Worm (Caenorhabditis elegans) whole organism, late embryonic: ENCODE data around the gene T28D6.6.
A peak's percentile ranks its signal among the peaks of the same experiment; 100 is the strongest.

Source experiments
- C08G9.2 ChIP-seq: sonication (generic microtip); optimal IDR thresholded peaks from 2 replicates; lab custom pipeline; 2016; ENCODE audit warnings: mild to moderate bottlenecking, missing genetic modification characterization, moderate library complexity, missing compliant biosample characterization
- F13H6.1 ChIP-seq: sonication (generic microtip); optimal IDR thresholded peaks from 2 replicates; lab custom pipeline; 2016; ENCODE audit warnings: missing genetic modification characterization, missing compliant biosample characterization
- K02D7.2 ChIP-seq: sonication (generic microtip); optimal IDR thresholded peaks from 2 replicates; lab custom pipeline; 2017; ENCODE audit warnings: mild to moderate bottlenecking, missing genetic modification characterization, missing compliant biosample characterization
- ahr-1 ChIP-seq: sonication (generic microtip); optimal IDR thresholded peaks from 2 replicates; lab custom pipeline; 2016; ENCODE audit warnings: missing genetic modification characterization, missing compliant biosample characterization
- ama-1 ChIP-seq: fragments of 150-350 bp; optimal IDR thresholded peaks from 2 replicates; lab custom pipeline; 2014
- ceh-14 ChIP-seq: sonication (generic microtip); optimal IDR thresholded peaks from 2 replicates; lab custom pipeline; 2016; ENCODE audit warnings: missing genotype, missing genetic modification characterization, missing compliant biosample characterization
- ceh-18 ChIP-seq: sonication (generic microtip); optimal IDR thresholded peaks from 2 replicates; lab custom pipeline; 2016; ENCODE audit warnings: missing genetic modification characterization, missing compliant biosample characterization
- ceh-19 ChIP-seq: fragments of 200-800 bp; sonication (Bioruptor generic); optimal IDR thresholded peaks from 2 replicates; lab custom pipeline; 2018; ENCODE audit warnings: mild to moderate bottlenecking, missing genetic modification characterization, missing compliant biosample characterization
- ceh-2 ChIP-seq: sonication (generic microtip); optimal IDR thresholded peaks from 2 replicates; lab custom pipeline; 2016; ENCODE audit warnings: missing genotype, missing genetic modification characterization, missing compliant biosample characterization
- ceh-24 ChIP-seq: sonication (generic microtip); optimal IDR thresholded peaks from 2 replicates; lab custom pipeline; 2016; ENCODE audit warnings: mild to moderate bottlenecking, missing genetic modification characterization, missing compliant biosample characterization
- ceh-31 ChIP-seq: sonication (generic microtip); optimal IDR thresholded peaks from 2 replicates; lab custom pipeline; 2016; ENCODE audit warnings: missing genetic modification characterization, missing compliant biosample characterization
- ceh-34 ChIP-seq: sonication (generic microtip); optimal IDR thresholded peaks from 2 replicates; lab custom pipeline; 2016; ENCODE audit warnings: mild to moderate bottlenecking, missing genetic modification characterization, missing compliant biosample characterization
- ceh-45 ChIP-seq: fragments of 200-800 bp; sonication (Bioruptor generic); IDR thresholded peaks from 2 replicates; pipeline ENCODE4 v1.3.6; 2022; ENCODE audit warnings: missing genetic modification reagents, missing genetic modification characterization, missing compliant biosample characterization
- ceh-48 ChIP-seq: sonication (generic microtip); optimal IDR thresholded peaks from 2 replicates; lab custom pipeline; 2016; ENCODE audit warnings: missing genetic modification characterization, inconsistent platforms, missing compliant biosample characterization
- ceh-6 ChIP-seq: fragments of 200-800 bp; sonication (Bioruptor generic); optimal IDR thresholded peaks from 2 replicates; lab custom pipeline; 2018; ENCODE audit warnings: mild to moderate bottlenecking, missing genetic modification characterization, missing compliant biosample characterization
- dmd-4 ChIP-seq: sonication (generic microtip); optimal IDR thresholded peaks from 2 replicates; lab custom pipeline; 2016; ENCODE audit warnings: borderline replicate concordance, missing genetic modification characterization, missing compliant biosample characterization
- dve-1 ChIP-seq: sonication (generic microtip); optimal IDR thresholded peaks from 2 replicates; lab custom pipeline; 2017; ENCODE audit warnings: antibody characterized with exemption, mild to moderate bottlenecking, missing genetic modification characterization, missing compliant biosample characterization
- elt-2 ChIP-seq: sonication (generic microtip); optimal IDR thresholded peaks from 2 replicates; lab custom pipeline; 2016; ENCODE audit warnings: missing genetic modification reagents, missing genetic modification characterization, missing compliant biosample characterization
- elt-4 ChIP-seq: sonication (generic microtip); optimal IDR thresholded peaks from 2 replicates; lab custom pipeline; 2016; ENCODE audit warnings: missing genetic modification characterization, missing compliant biosample characterization
- ets-4 ChIP-seq: sonication (generic microtip); optimal IDR thresholded peaks from 2 replicates; lab custom pipeline; 2016; ENCODE audit warnings: missing genetic modification characterization, missing compliant biosample characterization
- fax-1 ChIP-seq: sonication (generic microtip); optimal IDR thresholded peaks from 2 replicates; lab custom pipeline; 2016; ENCODE audit warnings: missing genotype, missing genetic modification characterization, missing compliant biosample characterization
- fkh-10 ChIP-seq: fragments of 150-350 bp; optimal IDR thresholded peaks from 2 replicates; lab custom pipeline; 2014; ENCODE audit warnings: missing biosample characterization, missing genetic modification reagents, missing genetic modification characterization
- fkh-6 ChIP-seq: sonication (generic microtip); optimal IDR thresholded peaks from 2 replicates; lab custom pipeline; 2016; ENCODE audit warnings: missing genetic modification characterization, missing compliant biosample characterization
- gmeb-2 ChIP-seq: sonication (generic microtip); optimal IDR thresholded peaks from 2 replicates; lab custom pipeline; 2016; ENCODE audit warnings: missing genetic modification characterization, inconsistent platforms, missing compliant biosample characterization
- hlh-30 ChIP-seq: sonication (generic microtip); optimal IDR thresholded peaks from 2 replicates; lab custom pipeline; 2017; ENCODE audit warnings: antibody characterized with exemption, missing genetic modification characterization, missing compliant biosample characterization; ENCODE audit not compliant: insufficient read depth
- hlh-6 ChIP-seq: sonication (generic microtip); optimal IDR thresholded peaks from 2 replicates; lab custom pipeline; 2016; ENCODE audit warnings: missing genotype, missing genetic modification characterization, missing compliant biosample characterization
- hlh-8 ChIP-seq: sonication (generic microtip); optimal IDR thresholded peaks from 2 replicates; lab custom pipeline; 2016; ENCODE audit warnings: missing genotype, missing genetic modification characterization, missing compliant biosample characterization
- lim-6 ChIP-seq: sonication (generic microtip); optimal IDR thresholded peaks from 2 replicates; lab custom pipeline; 2016; ENCODE audit warnings: missing genetic modification characterization, missing compliant biosample characterization
- lin-11 ChIP-seq: fragments of 200-800 bp; sonication (Bioruptor generic); optimal IDR thresholded peaks from 2 replicates; lab custom pipeline; 2018; ENCODE audit warnings: mild to moderate bottlenecking, missing genetic modification characterization, missing compliant biosample characterization
- madf-2 ChIP-seq: sonication (generic microtip); optimal IDR thresholded peaks from 2 replicates; lab custom pipeline; 2017; ENCODE audit warnings: missing genetic modification characterization, missing compliant biosample characterization
- nfya-1 ChIP-seq: sonication (generic microtip); optimal IDR thresholded peaks from 2 replicates; lab custom pipeline; 2017; ENCODE audit warnings: missing genetic modification characterization, mild to moderate bottlenecking, missing compliant biosample characterization, antibody characterized with exemption, moderate library complexity
- nhr-11 ChIP-seq: fragments of 150-350 bp; optimal IDR thresholded peaks from 2 replicates; lab custom pipeline; 2014; ENCODE audit warnings: missing biosample characterization, missing genetic modification characterization
- nhr-232 ChIP-seq: sonication (generic microtip); optimal IDR thresholded peaks from 2 replicates; lab custom pipeline; 2016; ENCODE audit warnings: missing genetic modification characterization, missing compliant biosample characterization
- odd-2 ChIP-seq: sonication (generic microtip); optimal IDR thresholded peaks from 2 replicates; lab custom pipeline; 2017; ENCODE audit warnings: antibody characterized with exemption, mild to moderate bottlenecking, missing genetic modification characterization, missing compliant biosample characterization
- pag-3 ChIP-seq: sonication (generic microtip); optimal IDR thresholded peaks from 2 replicates; lab custom pipeline; 2016; ENCODE audit warnings: missing compliant biosample characterization, missing genetic modification characterization, borderline replicate concordance
- pat-9 ChIP-seq: fragments of 200-800 bp; sonication (Bioruptor generic); optimal IDR thresholded peaks from 2 replicates; lab custom pipeline; 2018; ENCODE audit warnings: mild to moderate bottlenecking, missing genetic modification characterization, moderate library complexity, missing compliant biosample characterization
- pax-1 ChIP-seq: fragments of 150-350 bp; optimal IDR thresholded peaks from 2 replicates; lab custom pipeline; 2014; ENCODE audit warnings: missing biosample characterization, missing genetic modification characterization
- pha-4 ChIP-seq: fragments of 150-350 bp; optimal IDR thresholded peaks from 2 replicates; lab custom pipeline; 2018; ENCODE audit warnings: missing biosample characterization, missing genetic modification reagents, missing genetic modification characterization
- pqm-1 ChIP-seq: sonication (generic microtip); optimal IDR thresholded peaks from 2 replicates; lab custom pipeline; 2016; ENCODE audit warnings: missing genetic modification characterization, missing compliant biosample characterization
- pros-1 ChIP-seq: fragments of 150-350 bp; optimal IDR thresholded peaks from 2 replicates; lab custom pipeline; 2014; ENCODE audit warnings: missing biosample characterization, missing genetic modification reagents, missing genetic modification characterization
- sox-2 ChIP-seq: fragments of 200-800 bp; sonication (Bioruptor generic); IDR thresholded peaks from 2 replicates; pipeline ENCODE4 v1.3.6; 2022; ENCODE audit warnings: missing genetic modification reagents, missing genetic modification characterization, missing compliant biosample characterization
- sox-4 ChIP-seq: sonication (generic microtip); optimal IDR thresholded peaks from 2 replicates; lab custom pipeline; 2017; ENCODE audit warnings: mild to moderate bottlenecking, missing genetic modification characterization, inconsistent platforms, missing compliant biosample characterization
- syd-9 ChIP-seq: sonication (generic microtip); optimal IDR thresholded peaks from 2 replicates; lab custom pipeline; 2016; ENCODE audit warnings: mild to moderate bottlenecking, missing genetic modification characterization, moderate library complexity, missing compliant biosample characterization
- tbx-2 ChIP-seq: sonication (generic microtip); optimal IDR thresholded peaks from 2 replicates; lab custom pipeline; 2016; ENCODE audit warnings: missing genetic modification characterization, missing compliant biosample characterization
- ttx-3 ChIP-seq: sonication (generic microtip); optimal IDR thresholded peaks from 2 replicates; lab custom pipeline; 2016; ENCODE audit warnings: missing genetic modification reagents, missing genetic modification characterization, missing compliant biosample characterization
- unc-3 ChIP-seq, 2 experiments: fragments of 200-800 bp in 1 of 2; sonication (Bioruptor generic) in 1 of 2; sonication (generic microtip) in 1 of 2; conservative IDR thresholded peaks in 1 of 2; optimal IDR thresholded peaks in 1 of 2; 2 replicates each; pipeline versions ENCODE4 v1.3.6 to Lab custom; 2016 to 2022; ENCODE audit warnings: missing compliant biosample characterization in 2 of 2, missing genetic modification characterization in 2 of 2, missing genetic modification reagents in 1 of 2
- unc-55 ChIP-seq: sonication (generic microtip); optimal IDR thresholded peaks from 2 replicates; lab custom pipeline; 2017; ENCODE audit warnings: missing biosample characterization, missing genetic modification reagents, missing genetic modification characterization

T28D6.6 gene

DNA sequence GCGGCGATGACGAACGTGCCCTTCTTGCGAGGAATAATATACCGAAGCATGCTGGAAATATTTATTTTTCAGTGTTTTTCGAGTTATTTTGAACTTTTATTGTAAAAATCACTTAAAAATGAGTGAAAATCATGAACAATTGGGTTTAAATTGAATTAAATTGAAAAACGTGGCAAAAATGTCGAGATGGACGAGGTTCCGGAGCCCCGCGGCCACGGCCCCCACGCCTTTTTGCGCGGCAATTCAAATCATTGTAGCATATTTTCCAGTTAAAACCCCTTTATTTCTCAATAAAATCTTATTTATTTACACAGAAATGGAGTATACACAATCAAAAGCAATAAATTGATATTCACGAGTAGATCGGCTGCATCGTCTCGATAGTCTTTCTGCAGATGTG is 56.8 kb downstream of the T28D6.6 start (continued):
- TF ChIP-seq nhr-232, result no peak
- no peak for TF ChIP-seq ceh-6
- no peak for TF ChIP-seq F13H6.1 (tag; lab: Kevin White, UChicago)
- TF ChIP-seq gmeb-2 (tag; lab: Kevin White, UChicago), result no peak
- no peak for TF ChIP-seq pqm-1
- no peak for TF ChIP-seq K02D7.2 (tag; lab: Kevin White, UChicago)
- TF ChIP-seq pag-3, result no peak
- TF ChIP-seq ceh-48, result no peak
- TF ChIP-seq sox-2 (GFP tag; lab: Robert Waterston, UW), result no peak
- TF ChIP-seq ets-4, result peak; percentile 67
- TF ChIP-seq pros-1, result no peak
- TF ChIP-seq ceh-31 (tag; lab: Kevin White, UChicago), result peak; percentile 84
- TF ChIP-seq lim-6 (tag; lab: Kevin White, UChicago), result no peak
- no peak for TF ChIP-seq lin-11
- TF ChIP-seq elt-2 (tag; lab: Kevin White, UChicago), result peak; percentile 11
- TF ChIP-seq ceh-14 (tag; lab: Kevin White, UChicago), result peak; percentile 43
- TF ChIP-seq unc-3 (GFP tag; conservative IDR thresholded peaks at IDR 0.05; lab: Robert Waterston, UW), result no peak
- TF ChIP-seq unc-3 (tag; optimal IDR thresholded peaks at IDR 0.05; lab: Kevin White, UChicago), result no peak
- TF ChIP-seq C08G9.2, result peak; percentile 84
- TF ChIP-seq ceh-19 (GFP tag; lab: Kevin White, UChicago), result no peak
- TF ChIP-seq fkh-10 (GFP tag; lab: Kevin White, UChicago), result no peak
- TF ChIP-seq pha-4, result no peak
- TF ChIP-seq tbx-2, result peak; percentile 71
- no peak for TF ChIP-seq dve-1
- TF ChIP-seq syd-9 (tag; lab: Kevin White, UChicago), result no peak
- no peak for TF ChIP-seq nhr-11
- no peak for TF ChIP-seq odd-2 (tag; lab: Kevin White, UChicago)
- peak; percentile 77 for TF ChIP-seq ceh-2
- TF ChIP-seq unc-55 (GFP tag; lab: Kevin White, UChicago), result no peak
- TF ChIP-seq ama-1, result no peak
- no peak for TF ChIP-seq ceh-24 (tag; lab: Kevin White, UChicago)
- no peak for TF ChIP-seq dmd-4 (tag; lab: Kevin White, UChicago)
- TF ChIP-seq hlh-30 (tag; lab: Kevin White, UChicago), result no peak
- TF ChIP-seq fax-1 (tag; lab: Kevin White, UChicago), result peak; percentile 14
- TF ChIP-seq ceh-45, result no peak
- no peak for TF ChIP-seq madf-2 (tag; lab: Kevin White, UChicago)
- TF ChIP-seq pat-9, result no peak
- TF ChIP-seq nfya-1, result no peak
- no peak for TF ChIP-seq fkh-6 (tag; lab: Kevin White, UChicago)
- TF ChIP-seq ahr-1 (tag; lab: Kevin White, UChicago), result no peak
- peak; percentile 34 for TF ChIP-seq hlh-8 (tag; lab: Kevin White, UChicago)
- no peak for TF ChIP-seq ceh-34 (tag; lab: Kevin White, UChicago)
- TF ChIP-seq ceh-18 (tag; lab: Kevin White, UChicago), result no peak
- no peak for TF ChIP-seq hlh-6
- TF ChIP-seq sox-4 (tag; lab: Kevin White, UChicago), result no peak
- TF ChIP-seq ttx-3 (tag; lab: Kevin White, UChicago), result no peak

DNA sequence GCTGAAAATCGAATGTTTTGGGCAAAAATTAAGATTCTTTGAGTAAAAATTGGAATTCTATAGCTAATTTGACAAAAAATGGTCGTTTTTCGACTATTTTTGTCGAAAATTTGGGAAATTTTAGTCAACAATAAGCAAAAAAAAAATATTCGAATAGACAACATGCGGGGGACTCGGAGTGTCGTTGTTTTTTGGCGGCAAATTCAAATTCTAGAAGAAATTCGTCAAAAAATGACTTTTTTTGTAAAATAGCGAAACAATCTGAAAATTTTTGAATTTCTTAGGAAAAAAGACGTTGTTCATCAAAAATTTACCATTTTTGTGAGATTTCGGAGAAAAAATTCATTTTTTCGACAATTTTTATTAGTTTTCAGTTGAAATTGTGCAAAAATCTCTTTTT is 59.3 kb downstream of the T28D6.6 start:
- TF ChIP-seq pax-1 (no peak), elt-4 (no peak)
